Worm (Caenorhabditis elegans) whole organism, mixed stage, embryonic: Measurements from ENCODE around the gene ZK686.3.

Source experiments
- M03D4.4 ChIP-seq: sonication (generic microtip); optimal IDR thresholded peaks from 2 replicates; lab custom pipeline; 2017; ENCODE audit warnings: mild to moderate bottlenecking, missing genetic modification characterization, missing compliant biosample characterization
- blmp-1 ChIP-seq: fragments of 150-350 bp; optimal IDR thresholded peaks from 2 replicates; lab custom pipeline; 2014; ENCODE audit warnings: missing biosample characterization, missing genetic modification characterization
- ceh-39 ChIP-seq: fragments of 150-350 bp; optimal IDR thresholded peaks from 2 replicates; lab custom pipeline; 2014; ENCODE audit warnings: missing biosample characterization, missing genetic modification characterization
- ceh-43 ChIP-seq: fragments of 200-800 bp; sonication (Bioruptor generic); optimal IDR thresholded peaks from 2 replicates; lab custom pipeline; 2018; ENCODE audit warnings: mild to moderate bottlenecking, missing genetic modification characterization, moderate library complexity, missing compliant biosample characterization
- ceh-83 ChIP-seq: fragments of 200-800 bp; sonication (Bioruptor generic); optimal IDR thresholded peaks from 2 replicates; lab custom pipeline; 2018; ENCODE audit warnings: mild to moderate bottlenecking, missing genetic modification characterization, missing compliant biosample characterization
- ces-1 ChIP-seq: fragments of 150-350 bp; optimal IDR thresholded peaks from 2 replicates; lab custom pipeline; 2014; ENCODE audit warnings: missing biosample characterization, missing genetic modification reagents, missing genetic modification characterization
- cnd-1 ChIP-seq: fragments of 200-800 bp; sonication (Bioruptor generic); optimal IDR thresholded peaks from 2 replicates; lab custom pipeline; 2018; ENCODE audit warnings: mild to moderate bottlenecking, missing genetic modification characterization, missing compliant biosample characterization
- elt-3 ChIP-seq: fragments of 150-350 bp; optimal IDR thresholded peaks from 2 replicates; lab custom pipeline; 2014; ENCODE audit warnings: missing biosample characterization, missing genetic modification characterization
- flh-1 ChIP-seq: fragments of 200-800 bp; sonication (Bioruptor generic); optimal IDR thresholded peaks from 2 replicates; lab custom pipeline; 2018; ENCODE audit warnings: mild to moderate bottlenecking, missing genetic modification characterization, moderate library complexity, missing compliant biosample characterization
- ham-2 ChIP-seq: fragments of 200-800 bp; sonication (Bioruptor generic); optimal IDR thresholded peaks from 2 replicates; lab custom pipeline; 2018; ENCODE audit warnings: mild to moderate bottlenecking, missing genetic modification characterization, missing compliant biosample characterization
- hlh-1 ChIP-seq: fragments of 150-350 bp; optimal IDR thresholded peaks from 2 replicates; lab custom pipeline; 2014; ENCODE audit warnings: missing biosample characterization, missing genetic modification reagents, missing genetic modification characterization
- lin-13 ChIP-seq: fragments of 150-350 bp; optimal IDR thresholded peaks from 2 replicates; lab custom pipeline; 2014; ENCODE audit warnings: missing biosample characterization, missing genetic modification characterization
- lin-32 ChIP-seq: fragments of 200-800 bp; sonication (Bioruptor generic); optimal IDR thresholded peaks from 2 replicates; lab custom pipeline; 2018; ENCODE audit warnings: mild to moderate bottlenecking, missing genetic modification characterization, missing compliant biosample characterization
- lsy-2 ChIP-seq: fragments of 150-350 bp; optimal IDR thresholded peaks from 2 replicates; lab custom pipeline; 2014; ENCODE audit warnings: missing biosample characterization, missing genetic modification characterization
- mab-5 ChIP-seq: fragments of 150-350 bp; optimal IDR thresholded peaks from 2 replicates; lab custom pipeline; 2014; ENCODE audit warnings: missing biosample characterization, missing genetic modification characterization
- mep-1 ChIP-seq: fragments of 150-350 bp; optimal IDR thresholded peaks from 2 replicates; lab custom pipeline; 2017; ENCODE audit warnings: missing biosample characterization, missing genetic modification reagents, missing genetic modification characterization, inconsistent platforms
- mls-2 ChIP-seq: sonication (generic microtip); optimal IDR thresholded peaks from 2 replicates; lab custom pipeline; 2016; ENCODE audit warnings: mild to moderate bottlenecking, missing genetic modification characterization, moderate library complexity, missing compliant biosample characterization
- nhr-12 ChIP-seq: fragments of 150-350 bp; optimal IDR thresholded peaks from 2 replicates; lab custom pipeline; 2014; ENCODE audit warnings: missing biosample characterization, missing genetic modification characterization
- nhr-2 ChIP-seq: fragments of 150-350 bp; optimal IDR thresholded peaks from 2 replicates; lab custom pipeline; 2014; ENCODE audit warnings: missing biosample characterization, missing genetic modification characterization
- nhr-237 ChIP-seq: fragments of 150-350 bp; optimal IDR thresholded peaks from 2 replicates; lab custom pipeline; 2014; ENCODE audit warnings: missing biosample characterization, missing genetic modification characterization
- nhr-76 ChIP-seq: sonication (generic microtip); optimal IDR thresholded peaks from 2 replicates; lab custom pipeline; 2017; ENCODE audit warnings: missing biosample characterization, missing genetic modification characterization
- sem-2 ChIP-seq: fragments of 200-800 bp; sonication (Bioruptor generic); optimal IDR thresholded peaks from 2 replicates; lab custom pipeline; 2018; ENCODE audit warnings: mild to moderate bottlenecking, missing genetic modification characterization, missing compliant biosample characterization
- snpc-4 ChIP-seq: fragments of 150-350 bp; optimal IDR thresholded peaks from 2 replicates; lab custom pipeline; 2014; ENCODE audit warnings: missing biosample characterization, missing genetic modification characterization
- tbx-8 ChIP-seq: fragments of 200-800 bp; sonication (Bioruptor generic); optimal IDR thresholded peaks from 2 replicates; lab custom pipeline; 2018; ENCODE audit warnings: mild to moderate bottlenecking, missing genetic modification characterization, moderate library complexity, missing compliant biosample characterization
- unc-120 ChIP-seq: sonication (generic microtip); optimal IDR thresholded peaks from 2 replicates; lab custom pipeline; 2017; ENCODE audit warnings: missing genetic modification characterization, missing compliant biosample characterization; ENCODE audit not compliant: poor library complexity, severe bottlenecking
- unc-39 ChIP-seq: fragments of 150-350 bp; optimal IDR thresholded peaks from 2 replicates; lab custom pipeline; 2014; ENCODE audit warnings: missing biosample characterization, missing genetic modification characterization
- unc-62 ChIP-seq: fragments of 150-350 bp; optimal IDR thresholded peaks from 2 replicates; lab custom pipeline; 2014; ENCODE audit warnings: missing biosample characterization, missing genetic modification reagents, missing genetic modification characterization
- zip-8 ChIP-seq: fragments of 150-350 bp; optimal IDR thresholded peaks from 2 replicates; lab custom pipeline; 2014; ENCODE audit warnings: missing biosample characterization, missing genetic modification characterization
- ztf-11 ChIP-seq: fragments of 150-350 bp; optimal IDR thresholded peaks from 2 replicates; lab custom pipeline; 2014; ENCODE audit warnings: missing biosample characterization, missing genetic modification characterization

ZK686.3 gene

ce11 chrIII:7806947-7807346 lies 38.1 kb upstream of the ZK686.3 start:
- TF ChIP-seq nhr-76 (tag; lab: Kevin White, UChicago): no peak
- no peak for TF ChIP-seq zip-8 (tag; lab: Kevin White, UChicago)
- no peak for TF ChIP-seq M03D4.4 (tag; lab: Kevin White, UChicago)
- no peak for TF ChIP-seq elt-3 (tag; lab: Kevin White, UChicago)
- no peak for TF ChIP-seq ceh-83
- TF ChIP-seq hlh-1 (tag; lab: Kevin White, UChicago): no peak
- TF ChIP-seq blmp-1: no peak
- TF ChIP-seq ztf-11 (tag; lab: Kevin White, UChicago): no peak
- TF ChIP-seq mab-5 (tag; lab: Kevin White, UChicago): no peak
- no peak for TF ChIP-seq unc-120 (tag; lab: Kevin White, UChicago)
- TF ChIP-seq ham-2 (GFP tag; lab: Kevin White, UChicago): no peak
- no peak for TF ChIP-seq ceh-39 (tag; lab: Kevin White, UChicago)
- no peak for TF ChIP-seq nhr-2 (tag; lab: Kevin White, UChicago)
- TF ChIP-seq lin-13 (tag; lab: Kevin White, UChicago): no peak
- no peak for TF ChIP-seq lin-32 (GFP tag; lab: Kevin White, UChicago)

ce11 chrIII:7805253-7805652 lies 36.4 kb upstream of the ZK686.3 start:
- TF ChIP-seq ces-1 (GFP tag; lab: Kevin White, UChicago) (no peak), nhr-2 (tag; lab: Kevin White, UChicago) (no peak), unc-120 (tag; lab: Kevin White, UChicago) (no peak), ceh-39 (tag; lab: Kevin White, UChicago) (no peak), mls-2 (no peak), nhr-76 (tag; lab: Kevin White, UChicago) (no peak), nhr-237 (tag; lab: Kevin White, UChicago) (no peak), nhr-12 (tag; lab: Kevin White, UChicago) (no peak), ceh-83 (no peak), unc-39 (no peak)

DNA sequence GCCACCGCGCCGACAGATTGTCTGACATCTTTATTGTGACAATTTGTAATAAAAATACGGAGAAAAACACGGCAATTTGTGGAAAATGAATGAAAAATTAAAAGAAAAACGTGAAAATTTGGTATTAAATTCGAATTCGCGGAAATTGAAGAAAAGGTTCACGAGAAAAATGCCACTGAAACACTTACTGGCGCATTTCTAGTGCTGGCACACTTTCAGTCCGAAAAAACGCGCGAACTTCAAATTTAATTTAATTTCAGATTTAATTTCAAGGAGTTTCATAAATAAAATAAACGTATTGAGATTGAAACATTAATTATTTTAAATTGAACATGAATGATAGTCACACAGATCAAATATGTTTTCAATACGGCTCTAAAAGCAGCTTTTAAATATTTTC lies 26.4 kb upstream of the ZK686.3 start, which contains the start of gene cyk-7:
cyk-7 (minus strand) TSS at position 99 of the 400 bp plus-strand sequence.
- TF ChIP-seq cnd-1 (tag; lab: Kevin White, UChicago) (no peak), ceh-39 (tag; lab: Kevin White, UChicago) (no peak), ham-2 (GFP tag; lab: Kevin White, UChicago) (no peak), mab-5 (tag; lab: Kevin White, UChicago) (no peak), lin-13 (tag; lab: Kevin White, UChicago) (no peak), unc-62 (no peak), lsy-2 (tag; lab: Kevin White, UChicago) (no peak), ceh-43 (GFP tag; lab: Kevin White, UChicago) (no peak), hlh-1 (tag; lab: Kevin White, UChicago) (no peak), flh-1 (no peak), mls-2 (no peak), sem-2 (GFP tag; lab: Kevin White, UChicago) (no peak), snpc-4 (tag; lab: Kevin White, UChicago) (no peak)

DNA sequence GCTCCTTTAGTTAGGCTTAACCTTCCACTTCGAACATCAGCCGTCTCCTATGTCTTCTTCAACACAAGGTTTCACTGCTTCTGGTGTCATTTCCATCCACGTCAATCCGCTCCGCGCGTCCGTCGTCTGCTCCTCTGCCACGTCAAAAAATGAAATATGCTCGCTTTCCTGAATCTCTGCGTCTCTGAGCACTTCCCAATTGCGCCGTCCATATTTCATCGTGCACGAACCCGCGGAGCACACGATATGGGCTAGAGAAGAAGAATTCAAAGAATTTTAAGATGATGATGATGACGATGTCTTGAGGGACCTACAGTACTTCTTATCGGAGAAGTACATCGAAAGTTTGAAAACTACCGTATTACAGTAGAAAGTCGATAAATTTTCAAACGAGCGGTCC lies 24.1 kb upstream of the ZK686.3 start:
- TF ChIP-seq unc-120 (tag; lab: Kevin White, UChicago) (no peak), mep-1 (tag; lab: Kevin White, UChicago) (no peak), tbx-8 (GFP tag; lab: Kevin White, UChicago) (no peak), ceh-83 (no peak), lin-13 (tag; lab: Kevin White, UChicago) (no peak), hlh-1 (tag; lab: Kevin White, UChicago) (no peak), snpc-4 (tag; lab: Kevin White, UChicago) (no peak), mls-2 (no peak), flh-1 (no peak), mab-5 (tag; lab: Kevin White, UChicago) (no peak), ceh-39 (tag; lab: Kevin White, UChicago) (no peak)
- TF ChIP-seq, all 35 proteins: peak for 0

- TF ChIP-seq cnd-1 (tag; lab: Kevin White, UChicago) (no peak), lsy-2 (tag; lab: Kevin White, UChicago) (peak; percentile 83)
Measured at ce11 chrIII:7792209-7792608, 23.3 kb upstream of the ZK686.3 start.

ce11 chrIII:7790522-7790921 lies 21.7 kb upstream of the ZK686.3 start:
- TF ChIP-seq elt-3 (tag; lab: Kevin White, UChicago) (no peak), lsy-2 (tag; lab: Kevin White, UChicago) (peak; percentile 59), mab-5 (tag; lab: Kevin White, UChicago) (peak; percentile 51), unc-62 (peak; percentile 63)
